Worm (Caenorhabditis elegans): ENCODE data around the gene sgcb-1.

DNA sequence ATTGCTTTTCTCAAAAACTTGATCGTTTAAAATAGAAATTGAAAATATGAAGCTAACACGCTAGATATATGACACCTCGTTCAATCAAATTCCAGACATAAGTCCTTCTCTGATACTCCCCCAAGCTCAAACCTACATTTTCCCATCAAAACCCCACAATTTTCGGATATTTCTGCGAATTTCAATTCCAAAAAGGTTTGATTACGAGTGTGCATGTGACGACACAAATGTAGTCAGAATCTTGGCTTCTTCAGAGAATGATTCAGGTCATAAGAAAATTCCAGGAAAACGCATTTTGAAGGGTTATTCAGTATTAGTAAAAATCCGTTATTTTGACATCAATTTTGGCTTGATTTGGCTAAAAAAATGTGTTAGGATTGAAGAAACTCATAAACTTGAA, 8.7 kb downstream of the sgcb-1 start:
- TF ChIP-seq nhr-28 (tag; optimal IDR thresholded peaks at IDR 0.05) = no peak
- TF ChIP-seq nhr-12 (tag; optimal IDR thresholded peaks at IDR 0.05) = no peak
- no peak for TF ChIP-seq nhr-76 (tag; optimal IDR thresholded peaks at IDR 0.05)
- TF ChIP-seq unc-39 (tag; optimal IDR thresholded peaks at IDR 0.05) = no peak
- TF ChIP-seq snpc-4 (tag; optimal IDR thresholded peaks at IDR 0.05) = no peak
- TF ChIP-seq lsy-2 (tag; optimal IDR thresholded peaks at IDR 0.05) = no peak
